Worm (Caenorhabditis elegans) whole organism, early embryonic: ENCODE results near the gene ZK632.12.

Source experiments
- B0310.2 ChIP-seq: sonication (generic microtip); optimal IDR thresholded peaks from 2 replicates; lab custom pipeline; 2016; ENCODE audit warnings: mild to moderate bottlenecking, missing genetic modification characterization, missing compliant biosample characterization
- aly-1 ChIP-seq: sonication (generic microtip); optimal IDR thresholded peaks from 2 replicates; lab custom pipeline; 2016; ENCODE audit warnings: missing genetic modification characterization, missing compliant biosample characterization
- ama-1 ChIP-seq: fragments of 150-350 bp; optimal IDR thresholded peaks from 2 replicates; lab custom pipeline; 2014
- ceh-13 ChIP-seq: fragments of 200-800 bp; sonication (Bioruptor generic); optimal IDR thresholded peaks from 2 replicates; lab custom pipeline; 2018; ENCODE audit warnings: mild to moderate bottlenecking, missing genetic modification characterization, missing compliant biosample characterization
- ceh-36 ChIP-seq: sonication (generic microtip); optimal IDR thresholded peaks from 2 replicates; lab custom pipeline; 2016; ENCODE audit warnings: missing genetic modification characterization, inconsistent platforms, missing compliant biosample characterization
- ets-7 ChIP-seq: sonication (generic microtip); optimal IDR thresholded peaks from 2 replicates; lab custom pipeline; 2016; ENCODE audit warnings: missing genotype, missing genetic modification characterization, missing compliant biosample characterization
- flt-1 ChIP-seq: fragments of 200-800 bp; sonication (Bioruptor generic); IDR thresholded peaks from 2 replicates; pipeline ENCODE4 v1.3.6; 2022; ENCODE audit warnings: missing genetic modification characterization, missing compliant biosample characterization
- hmbx-1 ChIP-seq: sonication (generic microtip); optimal IDR thresholded peaks from 2 replicates; lab custom pipeline; 2016; ENCODE audit warnings: mild to moderate bottlenecking, missing genetic modification characterization, missing compliant biosample characterization
- hmg-4 ChIP-seq: fragments of 200-800 bp; sonication (Bioruptor generic); optimal IDR thresholded peaks from 2 replicates; lab custom pipeline; 2018; ENCODE audit warnings: mild to moderate bottlenecking, missing genetic modification characterization, missing compliant biosample characterization
- hnd-1 ChIP-seq: sonication (generic microtip); optimal IDR thresholded peaks from 2 replicates; lab custom pipeline; 2016; ENCODE audit warnings: missing genetic modification characterization, missing compliant biosample characterization
- scrt-1 ChIP-seq: fragments of 200-800 bp; sonication (Bioruptor generic); IDR thresholded peaks from 2 replicates; pipeline ENCODE4 v1.3.6; 2022; ENCODE audit warnings: missing genetic modification characterization, missing compliant biosample characterization
- tbx-37 ChIP-seq: fragments of 200-800 bp; sonication (Bioruptor generic); conservative IDR thresholded peaks from 2 replicates; pipeline ENCODE4 v1.3.6; 2022; ENCODE audit warnings: missing genetic modification reagents, missing genetic modification characterization, missing compliant biosample characterization
- tra-4 ChIP-seq: sonication (generic microtip); optimal IDR thresholded peaks from 2 replicates; lab custom pipeline; 2017; ENCODE audit warnings: missing genetic modification characterization, missing compliant biosample characterization

DNA sequence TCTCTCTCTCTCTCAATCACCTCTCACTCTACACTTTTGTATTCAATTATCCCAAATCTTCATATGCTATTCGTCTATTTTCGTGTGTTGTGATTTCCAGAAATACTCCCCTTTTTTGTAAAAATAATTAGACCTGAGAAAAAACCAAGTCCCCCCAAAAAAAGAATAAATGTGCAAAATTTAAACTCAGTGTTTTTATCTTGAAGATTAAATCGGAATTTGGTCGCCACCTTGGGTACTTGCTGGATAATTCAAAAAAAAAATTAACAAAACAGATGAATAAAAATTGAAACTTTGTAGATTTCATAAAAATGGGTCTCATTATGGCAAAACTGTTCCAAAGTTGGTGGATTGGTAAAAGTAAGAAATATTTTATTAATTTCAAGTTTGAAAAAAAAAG lies 7.7 kb upstream of the ZK632.12 start, which contains the start of gene arl-5:
- no peak for TF ChIP-seq ama-1 (lab: Kevin White, UChicago)
- no peak for TF ChIP-seq ets-7 (tag; lab: Kevin White, UChicago)
- TF ChIP-seq tra-4 (tag; lab: Kevin White, UChicago): no peak
- no peak for TF ChIP-seq hmg-4
- no peak for TF ChIP-seq B0310.2
- TF ChIP-seq hnd-1: no peak
- no peak for TF ChIP-seq aly-1 (tag; lab: Kevin White, UChicago)
- TF ChIP-seq hmbx-1 (tag; lab: Kevin White, UChicago): no peak
- TF ChIP-seq scrt-1: no peak
- TF ChIP-seq ceh-13 (GFP tag; lab: Kevin White, UChicago): no peak
- TF ChIP-seq ceh-36: no peak
- TF ChIP-seq flt-1: no peak
- TF ChIP-seq tbx-37 (GFP tag; lab: Robert Waterston, UW): no peak
